Fruit fly (Drosophila melanogaster) Kc167 (cell line): Measurements from ENCODE around the gene CG4660.

Source experiments
- Myc ChIP-seq: fragments of >200 bp; optimal IDR thresholded peaks from 2 replicates; lab custom pipeline; 2017; ENCODE audit warnings: missing external identifiers
- Sin3A ChIP-seq: fragments of >200 bp; optimal IDR thresholded peaks from 2 replicates; lab custom pipeline; 2018; ENCODE audit warnings: missing external identifiers
- ttk ChIP-seq: sonication (Bioruptor generic); optimal IDR thresholded peaks from 2 replicates; lab custom pipeline; 2017; ENCODE audit warnings: missing external identifiers

dm6 chrX:6089679-6090460 is 8.7 kb upstream of the CG4660 start, which contains the start of gene raptor:
- TF ChIP-seq Myc (lab: Kevin White, UChicago) (no peak), Sin3A (no peak), ttk (lab: Kevin White, UChicago) (no peak)
